Worm (Caenorhabditis elegans) whole organism, L3 larva: ENCODE results near the gene Y38H6C.15.
"Not testable (repeated sequence)": the region's sequence is repeated elsewhere in the genome, so short reads cannot be mapped to it uniquely, and the experiment has no call there.

Source experiments
- R02D3.7 ChIP-seq: fragments of 150-350 bp; optimal IDR thresholded peaks from 2 replicates; lab custom pipeline; 2014; ENCODE audit warnings: missing biosample characterization, missing genetic modification characterization
- ZK546.5 ChIP-seq: sonication (generic microtip); optimal IDR thresholded peaks from 2 replicates; lab custom pipeline; 2017; ENCODE audit warnings: missing biosample characterization, missing genetic modification characterization
- ama-1 ChIP-seq: fragments of 150-350 bp; optimal IDR thresholded peaks from 2 replicates; lab custom pipeline; 2018
- ceh-16 ChIP-seq: sonication (generic microtip); optimal IDR thresholded peaks from 2 replicates; lab custom pipeline; 2017; ENCODE audit warnings: missing biosample characterization, missing genetic modification characterization
- ceh-28 ChIP-seq: fragments of 150-350 bp; optimal IDR thresholded peaks from 2 replicates; lab custom pipeline; 2014; ENCODE audit warnings: missing biosample characterization, missing genetic modification reagents, missing genetic modification characterization
- ceh-82 ChIP-seq: fragments of 150-350 bp; optimal IDR thresholded peaks from 2 replicates; lab custom pipeline; 2014; ENCODE audit warnings: missing biosample characterization, missing genetic modification characterization
- egl-27 ChIP-seq: sonication (generic microtip); optimal IDR thresholded peaks from 4 replicates; lab custom pipeline; 2017; ENCODE audit warnings: missing biosample characterization, missing genetic modification reagents, missing genetic modification characterization
- elt-1 ChIP-seq: fragments of 150-350 bp; optimal IDR thresholded peaks from 2 replicates; lab custom pipeline; 2014; ENCODE audit warnings: missing biosample characterization, missing genetic modification characterization
- eor-1 ChIP-seq, 2 experiments: fragments of 150-350 bp; optimal IDR thresholded peaks; 2 replicates each; lab custom pipeline; 2014 to 2018; ENCODE audit warnings: missing biosample characterization in 2 of 2, missing genetic modification characterization in 2 of 2
- fkh-10 ChIP-seq: sonication (generic microtip); optimal IDR thresholded peaks from 2 replicates; lab custom pipeline; 2017; ENCODE audit warnings: missing biosample characterization, missing genetic modification reagents, missing genetic modification characterization
- fkh-2 ChIP-seq: fragments of 150-350 bp; optimal IDR thresholded peaks from 2 replicates; lab custom pipeline; 2014; ENCODE audit warnings: missing biosample characterization, missing genetic modification reagents, missing genetic modification characterization
- fos-1 ChIP-seq: fragments of 150-350 bp; optimal IDR thresholded peaks from 2 replicates; lab custom pipeline; 2014; ENCODE audit warnings: missing biosample characterization, missing genetic modification characterization
- hmg-11 ChIP-seq: sonication (generic microtip); optimal IDR thresholded peaks from 2 replicates; lab custom pipeline; 2016; ENCODE audit warnings: missing genetic modification characterization, missing compliant biosample characterization
- jun-1 ChIP-seq: fragments of 150-350 bp; optimal IDR thresholded peaks from 2 replicates; lab custom pipeline; 2014; ENCODE audit warnings: missing biosample characterization, missing genetic modification reagents, missing genetic modification characterization
- lin-15B ChIP-seq: fragments of 150-350 bp; optimal IDR thresholded peaks from 2 replicates; lab custom pipeline; 2014; ENCODE audit warnings: missing biosample characterization, missing genetic modification characterization
- lsy-12 ChIP-seq: sonication (generic microtip); optimal IDR thresholded peaks from 2 replicates; lab custom pipeline; 2016; ENCODE audit warnings: mild to moderate bottlenecking, missing genetic modification characterization, missing compliant biosample characterization
- mdl-1 ChIP-seq: fragments of 150-350 bp; optimal IDR thresholded peaks from 2 replicates; lab custom pipeline; 2014; ENCODE audit warnings: missing biosample characterization, missing genetic modification characterization
- nfya-1 ChIP-seq: sonication (generic microtip); optimal IDR thresholded peaks from 2 replicates; lab custom pipeline; 2017; ENCODE audit warnings: missing genetic modification characterization, mild to moderate bottlenecking, missing compliant biosample characterization, antibody characterized with exemption, moderate library complexity; ENCODE audit not compliant: insufficient read depth
- nhr-11 ChIP-seq: fragments of 150-350 bp; optimal IDR thresholded peaks from 2 replicates; lab custom pipeline; 2014; ENCODE audit warnings: missing biosample characterization, missing genetic modification characterization
- nhr-12 ChIP-seq: fragments of 150-350 bp; optimal IDR thresholded peaks from 2 replicates; lab custom pipeline; 2014; ENCODE audit warnings: missing biosample characterization, missing genetic modification characterization
- nhr-23 ChIP-seq: fragments of 150-350 bp; optimal IDR thresholded peaks from 2 replicates; lab custom pipeline; 2014; ENCODE audit warnings: missing biosample characterization, missing genetic modification reagents, missing genetic modification characterization
- nhr-237 ChIP-seq: fragments of 150-350 bp; optimal IDR thresholded peaks from 2 replicates; lab custom pipeline; 2014; ENCODE audit warnings: missing biosample characterization, missing genetic modification characterization
- nhr-43 ChIP-seq: sonication (generic microtip); optimal IDR thresholded peaks from 2 replicates; lab custom pipeline; 2016; ENCODE audit warnings: mild to moderate bottlenecking, missing genetic modification characterization, missing compliant biosample characterization; ENCODE audit not compliant: poor library complexity, severe bottlenecking
- nhr-67 ChIP-seq: fragments of 150-350 bp; optimal IDR thresholded peaks from 2 replicates; lab custom pipeline; 2014; ENCODE audit warnings: missing biosample characterization, missing genetic modification characterization
- nhr-76 ChIP-seq: fragments of 150-350 bp; sonication (generic microtip); optimal IDR thresholded peaks from 5 replicates; lab custom pipeline; 2014; ENCODE audit warnings: missing biosample characterization, missing genetic modification characterization
- nhr-77 ChIP-seq: fragments of 150-350 bp; optimal IDR thresholded peaks from 2 replicates; lab custom pipeline; 2014; ENCODE audit warnings: missing biosample characterization, missing genetic modification characterization
- pha-4 ChIP-seq: fragments of 150-350 bp; optimal IDR thresholded peaks from 2 replicates; lab custom pipeline; 2014; ENCODE audit warnings: missing biosample characterization, missing genetic modification reagents, missing genetic modification characterization
- pqm-1 ChIP-seq: fragments of 150-350 bp; optimal IDR thresholded peaks from 2 replicates; lab custom pipeline; 2017; ENCODE audit warnings: missing biosample characterization, missing genetic modification characterization, inconsistent platforms
- sea-2 ChIP-seq: fragments of 150-350 bp; sonication (generic microtip); optimal IDR thresholded peaks from 4 replicates; lab custom pipeline; 2014; ENCODE audit warnings: missing biosample characterization, missing genetic modification reagents, missing genetic modification characterization
- skn-1 ChIP-seq: fragments of 150-350 bp; optimal IDR thresholded peaks from 2 replicates; lab custom pipeline; 2014; ENCODE audit warnings: missing biosample characterization, missing genetic modification characterization
- unc-62 ChIP-seq: fragments of 150-350 bp; sonication (generic microtip); optimal IDR thresholded peaks from 4 replicates; lab custom pipeline; 2014; ENCODE audit warnings: missing biosample characterization, missing genetic modification reagents, missing genetic modification characterization
- zag-1 ChIP-seq: fragments of 150-350 bp; optimal IDR thresholded peaks from 2 replicates; lab custom pipeline; 2014; ENCODE audit warnings: missing biosample characterization, missing genetic modification characterization
- ztf-4 ChIP-seq: fragments of 150-350 bp; optimal IDR thresholded peaks from 2 replicates; lab custom pipeline; 2014; ENCODE audit warnings: missing biosample characterization, missing genetic modification characterization

The Y38H6C.15 gene

DNA sequence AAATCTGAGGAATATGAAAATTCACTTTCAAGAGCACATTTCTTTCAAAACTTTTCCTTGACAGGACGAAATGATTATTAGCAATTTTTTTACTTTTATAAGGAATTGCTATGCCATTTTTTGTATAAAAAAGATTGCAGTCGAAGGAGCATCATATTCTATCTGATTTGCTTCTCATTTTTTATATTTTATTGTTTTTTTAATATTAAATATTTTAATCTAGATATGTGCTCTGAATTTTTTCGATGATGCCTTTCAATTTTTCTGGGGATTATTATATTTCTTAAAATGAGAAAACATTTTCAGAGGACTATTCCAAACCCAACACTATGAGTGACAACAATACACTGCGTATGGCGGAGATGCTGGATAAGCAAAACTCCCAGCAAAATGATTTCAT is 27.9 kb upstream of the Y38H6C.15 start, which contains the start of gene F26F2.13:
Gene F26F2.13 (plus strand): TSS at position 301 of the 400 bp plus-strand sequence.
- not testable (repeated sequence) for TF ChIP-seq R02D3.7 (tag; lab: Kevin White, UChicago); zag-1 (tag; lab: Kevin White, UChicago); fkh-10 (GFP tag; lab: Kevin White, UChicago)
- TF ChIP-seq, all 47 proteins: peak for 0; not testable (repeated sequence) for 47

DNA sequence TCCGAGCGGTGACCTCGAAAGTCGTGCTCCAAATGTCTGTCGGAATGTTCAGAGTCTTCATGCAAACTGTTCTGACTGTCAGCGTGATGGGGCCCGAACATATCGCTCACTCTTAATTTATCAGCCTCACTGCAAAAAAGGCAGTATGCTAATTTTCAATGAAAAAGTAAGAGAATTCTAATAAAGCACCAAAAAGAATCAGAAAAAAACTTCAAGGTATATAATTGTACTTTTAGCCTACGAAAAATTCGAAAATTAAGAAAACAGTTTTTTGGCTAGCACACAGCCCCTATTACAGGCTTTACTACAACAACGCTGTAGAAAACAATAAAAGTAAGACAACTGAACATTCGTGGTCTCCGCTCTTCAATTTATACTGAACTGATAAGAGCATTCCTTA is 25.7 kb upstream of the Y38H6C.15 start, which contains the start of gene F26F2.1:
Gene F26F2.1 (minus strand): TSS at position 101 of the 400 bp plus-strand sequence.
- TF ChIP-seq hmg-11 (tag; lab: Kevin White, UChicago) (no peak), elt-1 (tag; lab: Kevin White, UChicago) (no peak), jun-1 (tag; lab: Kevin White, UChicago) (no peak), nhr-77 (no peak), nhr-237 (tag; lab: Kevin White, UChicago) (no peak), nhr-43 (tag; lab: Kevin White, UChicago) (no peak), nhr-76 (no peak), pha-4 (tag; lab: Kevin White, UChicago) (no peak), ZK546.5 (tag; lab: Kevin White, UChicago) (no peak), nhr-12 (no peak), fos-1 (no peak), egl-27 (no peak), unc-62 (GFP tag; lab: Kevin White, UChicago) (no peak), nhr-11 (tag; lab: Kevin White, UChicago) (no peak), ama-1 (lab: Kevin White, UChicago) (no peak), nhr-23 (tag; lab: Kevin White, UChicago) (no peak)
- TF ChIP-seq, all 47 proteins: peak for 0

DNA sequence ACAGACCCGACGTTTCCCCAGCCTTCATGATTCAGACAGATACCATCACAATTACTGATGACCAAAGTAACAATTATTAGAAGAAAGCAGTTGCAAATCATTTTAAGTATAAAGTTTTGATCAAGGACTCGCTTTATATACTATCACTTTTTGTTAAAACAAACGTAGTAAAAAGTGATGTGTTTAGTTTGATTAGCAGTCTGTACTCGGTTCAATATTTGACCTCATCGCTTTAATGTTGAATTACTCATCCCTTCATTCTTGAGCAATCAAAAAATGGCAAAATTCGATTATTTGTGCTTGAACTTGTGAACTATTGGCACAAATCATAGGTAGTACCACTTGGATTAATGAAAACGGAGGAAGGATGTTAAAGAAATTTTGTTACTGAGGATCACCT is 22.2 kb upstream of the Y38H6C.15 start, which contains the start of gene abf-4:
Gene abf-4 (minus strand): TSS at position 101 of the 400 bp plus-strand sequence.
- TF ChIP-seq ztf-4 (tag; lab: Kevin White, UChicago), result no peak
- TF ChIP-seq mdl-1 (tag; lab: Kevin White, UChicago), result no peak
- no peak for TF ChIP-seq nhr-76
- no peak for TF ChIP-seq nhr-67 (tag; lab: Kevin White, UChicago)

DNA sequence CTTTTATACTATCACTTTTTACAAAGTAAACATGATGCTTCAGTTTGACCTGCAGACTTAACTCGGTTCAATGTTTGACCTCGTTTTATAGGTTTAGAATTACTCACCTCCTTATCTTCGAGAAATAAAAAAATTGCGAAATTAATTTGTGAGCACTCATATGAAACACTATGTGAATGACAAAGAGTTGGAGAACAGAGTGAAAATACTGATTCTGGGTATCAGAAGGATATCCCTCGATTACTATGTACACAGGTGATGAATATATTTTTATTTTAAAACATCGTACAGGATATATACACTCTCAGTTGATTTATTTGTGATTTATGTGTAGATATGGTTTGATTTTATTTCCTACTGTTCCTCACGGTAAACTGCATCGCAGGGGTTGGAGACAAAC is 20.2 kb upstream of the Y38H6C.15 start, which contains the start of gene Y38H6C.23:
Gene Y38H6C.23 (minus strand): TSS at position 101 of the 400 bp plus-strand sequence.
- TF ChIP-seq ceh-82 (no peak), hmg-11 (tag; lab: Kevin White, UChicago) (no peak), eor-1 (tag; optimal IDR thresholded peaks at IDR 0.05; lab: Kevin White, UChicago) (no peak), pqm-1 (tag; lab: Kevin White, UChicago) (no peak), nfya-1 (no peak), nhr-12 (no peak), nhr-76 (no peak), lsy-12 (tag; lab: Kevin White, UChicago) (no peak), fkh-2 (no peak), skn-1 (tag; lab: Kevin White, UChicago) (no peak)

DNA sequence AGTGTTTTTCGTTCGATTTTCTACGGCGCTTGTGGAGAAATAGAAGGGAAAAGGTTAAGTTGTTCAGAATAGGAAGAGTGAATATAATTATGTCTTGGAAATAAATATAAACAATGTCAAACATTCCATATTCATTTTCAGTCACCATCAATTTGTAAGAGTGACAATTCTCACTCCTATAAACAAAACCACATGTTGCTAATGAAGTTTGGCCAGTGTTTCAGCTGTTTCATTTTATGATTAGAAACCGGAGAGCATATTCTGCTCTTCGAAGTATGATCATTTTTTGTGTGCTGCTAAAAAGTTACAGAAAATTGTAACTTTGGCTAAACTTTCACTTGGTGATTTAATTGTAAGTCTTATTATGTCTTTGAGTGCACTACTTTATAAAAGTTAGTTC is 19.0 kb upstream of the Y38H6C.15 start, which contains the start of gene Y38H6C.21:
Gene Y38H6C.21 (minus strand): TSS at position 148 of the 400 bp plus-strand sequence.
- no peak for TF ChIP-seq sea-2 (GFP tag; lab: Kevin White, UChicago)
- TF ChIP-seq nhr-43 (tag; lab: Kevin White, UChicago), result no peak
- TF ChIP-seq egl-27, result no peak
- no peak for TF ChIP-seq fkh-10 (GFP tag; lab: Kevin White, UChicago)
- no peak for TF ChIP-seq nhr-12
- no peak for TF ChIP-seq fos-1
- no peak for TF ChIP-seq ztf-4 (tag; lab: Kevin White, UChicago)
- no peak for TF ChIP-seq lin-15B
- no peak for TF ChIP-seq nhr-67 (tag; lab: Kevin White, UChicago)
- no peak for TF ChIP-seq ceh-16

DNA sequence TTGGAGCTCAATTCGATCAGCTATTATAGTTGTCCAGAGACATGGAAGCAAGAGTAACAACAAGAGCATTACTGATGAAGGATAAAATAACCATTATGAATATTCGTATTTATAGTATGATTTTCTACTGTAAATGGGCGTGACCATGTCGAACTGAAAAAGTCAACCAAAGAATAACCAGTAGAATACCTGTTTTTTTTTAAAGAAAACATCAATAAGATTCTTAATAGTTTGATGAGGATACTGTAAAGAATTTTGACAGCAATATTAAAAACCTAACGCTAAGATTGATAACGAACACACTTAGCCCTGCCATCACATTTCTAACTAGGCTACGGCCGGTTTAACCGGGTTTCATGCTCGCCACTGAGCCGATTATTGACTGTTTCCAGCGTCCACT is 16.9 kb upstream of the Y38H6C.15 start, which contains the start of gene vmo-1:
Gene vmo-1 (minus strand): TSS at position 101 of the 400 bp plus-strand sequence.
- no peak for TF ChIP-seq zag-1 (tag; lab: Kevin White, UChicago)
- no peak for TF ChIP-seq nhr-12
- TF ChIP-seq ceh-28 (tag; lab: Kevin White, UChicago), result no peak
- no peak for TF ChIP-seq fkh-2
- no peak for TF ChIP-seq ceh-16
